Worm (Caenorhabditis elegans) whole organism, L1 larva: ENCODE results near the gene R13D7.2.

Experiments
- ama-1 ChIP-seq: fragments of 150-350 bp; optimal IDR thresholded peaks from 2 replicates; lab custom pipeline; 2014
- ceh-82 ChIP-seq, 3 experiments: fragments of 150-350 bp in 1 of 3; sonication (generic microtip) in 2 of 3; optimal IDR thresholded peaks; 2 replicates each; lab custom pipeline; 2014 to 2017; ENCODE audit warnings: missing biosample characterization in 3 of 3, missing genetic modification characterization in 3 of 3
- ceh-90 ChIP-seq: sonication (generic microtip); optimal IDR thresholded peaks from 2 replicates; lab custom pipeline; 2016; ENCODE audit warnings: missing genetic modification characterization, missing compliant biosample characterization
- dsc-1 ChIP-seq: sonication (generic microtip); optimal IDR thresholded peaks from 2 replicates; lab custom pipeline; 2016; ENCODE audit warnings: mild to moderate bottlenecking, missing genetic modification characterization, missing compliant biosample characterization
- egl-27 ChIP-seq, 2 experiments: fragments of 150-350 bp in 1 of 2; sonication (generic microtip); optimal IDR thresholded peaks; 3 replicates each; lab custom pipeline; 2017 to 2018; ENCODE audit warnings: missing biosample characterization in 2 of 2, missing genetic modification characterization in 2 of 2, missing genetic modification reagents in 2 of 2
- elt-2 ChIP-seq: sonication (generic microtip); optimal IDR thresholded peaks from 2 replicates; lab custom pipeline; 2016; ENCODE audit warnings: missing genetic modification characterization, mild to moderate bottlenecking, inconsistent platforms, missing compliant biosample characterization, missing genetic modification reagents
- fkh-10 ChIP-seq: sonication (generic microtip); optimal IDR thresholded peaks from 2 replicates; lab custom pipeline; 2017; ENCODE audit warnings: missing biosample characterization, missing genetic modification reagents, missing genetic modification characterization
- lin-13 ChIP-seq: fragments of 150-350 bp; optimal IDR thresholded peaks from 2 replicates; lab custom pipeline; 2014; ENCODE audit warnings: missing biosample characterization, missing genetic modification reagents, missing genetic modification characterization
- lir-3 ChIP-seq: sonication (generic microtip); optimal IDR thresholded peaks from 2 replicates; lab custom pipeline; 2016; ENCODE audit warnings: mild to moderate bottlenecking, missing genetic modification characterization, moderate library complexity, missing compliant biosample characterization; ENCODE audit not compliant: poor library complexity
- mdl-1 ChIP-seq, 2 experiments: fragments of 150-350 bp; optimal IDR thresholded peaks; 2 replicates each; lab custom pipeline; 2014 to 2017; ENCODE audit warnings: missing biosample characterization in 2 of 2, missing genetic modification characterization in 2 of 2, inconsistent platforms in 1 of 2
- nhr-28 ChIP-seq: fragments of 150-350 bp; optimal IDR thresholded peaks from 2 replicates; lab custom pipeline; 2014; ENCODE audit warnings: missing biosample characterization, missing genetic modification characterization
- snpc-4 ChIP-seq: fragments of 150-350 bp; optimal IDR thresholded peaks from 2 replicates; lab custom pipeline; 2014; ENCODE audit warnings: missing biosample characterization, missing genetic modification characterization
- unc-130 ChIP-seq: fragments of 150-350 bp; optimal IDR thresholded peaks from 2 replicates; lab custom pipeline; 2017; ENCODE audit warnings: missing biosample characterization, missing genetic modification characterization, inconsistent platforms
- ztf-11 ChIP-seq, 2 experiments: sonication (generic microtip); optimal IDR thresholded peaks; 2 replicates each; lab custom pipeline; 2016 to 2017; ENCODE audit warnings: missing genetic modification characterization in 2 of 2, missing biosample characterization in 1 of 2, missing compliant biosample characterization in 1 of 2

- TF ChIP-seq egl-27 (tag; optimal IDR thresholded peaks at IDR 0.05; lab: Kevin White, UChicago) (no peak), ceh-82 (tag; optimal IDR thresholded peaks at IDR 0.05; lab: Kevin White, UChicago) (no peak), lir-3 (tag; lab: Kevin White, UChicago) (no peak), elt-2 (tag; lab: Kevin White, UChicago) (no peak), unc-130 (tag; lab: Kevin White, UChicago) (no peak), fkh-10 (GFP tag; lab: Kevin White, UChicago) (no peak), mdl-1 (tag; optimal IDR thresholded peaks at IDR 0.05; lab: Kevin White, UChicago) (no peak), dsc-1 (no peak), ama-1 (lab: Kevin White, UChicago) (no peak), nhr-28 (tag; lab: Kevin White, UChicago) (no peak), lin-13 (GFP tag; lab: Kevin White, UChicago) (no peak), snpc-4 (no peak), ceh-90 (tag; lab: Kevin White, UChicago) (no peak), ztf-11 (tag; optimal IDR thresholded peaks at IDR 0.05; lab: Kevin White, UChicago) (no peak)
These were observed 16.9 kb downstream of the R13D7.2 start, which contains the start of gene srw-68 for ce11 chrV:7426594-7426993.
